Worm (Caenorhabditis elegans) whole organism, mixed stage, embryonic: ENCODE results near the gene pqn-70.

ENCODE experiments used
- M03D4.4 ChIP-seq: sonication (generic microtip); optimal IDR thresholded peaks from 2 replicates; lab custom pipeline; 2017; ENCODE audit warnings: mild to moderate bottlenecking, missing genetic modification characterization, missing compliant biosample characterization
- ceh-83 ChIP-seq: fragments of 200-800 bp; sonication (Bioruptor generic); optimal IDR thresholded peaks from 2 replicates; lab custom pipeline; 2018; ENCODE audit warnings: mild to moderate bottlenecking, missing genetic modification characterization, missing compliant biosample characterization
- cnd-1 ChIP-seq: fragments of 200-800 bp; sonication (Bioruptor generic); optimal IDR thresholded peaks from 2 replicates; lab custom pipeline; 2018; ENCODE audit warnings: mild to moderate bottlenecking, missing genetic modification characterization, missing compliant biosample characterization
- hlh-1 ChIP-seq: fragments of 150-350 bp; optimal IDR thresholded peaks from 2 replicates; lab custom pipeline; 2014; ENCODE audit warnings: missing biosample characterization, missing genetic modification reagents, missing genetic modification characterization
- lsy-2 ChIP-seq: fragments of 150-350 bp; optimal IDR thresholded peaks from 2 replicates; lab custom pipeline; 2014; ENCODE audit warnings: missing biosample characterization, missing genetic modification characterization
- sem-2 ChIP-seq: fragments of 200-800 bp; sonication (Bioruptor generic); optimal IDR thresholded peaks from 2 replicates; lab custom pipeline; 2018; ENCODE audit warnings: mild to moderate bottlenecking, missing genetic modification characterization, missing compliant biosample characterization
- snpc-4 ChIP-seq: fragments of 150-350 bp; optimal IDR thresholded peaks from 2 replicates; lab custom pipeline; 2014; ENCODE audit warnings: missing biosample characterization, missing genetic modification characterization

DNA sequence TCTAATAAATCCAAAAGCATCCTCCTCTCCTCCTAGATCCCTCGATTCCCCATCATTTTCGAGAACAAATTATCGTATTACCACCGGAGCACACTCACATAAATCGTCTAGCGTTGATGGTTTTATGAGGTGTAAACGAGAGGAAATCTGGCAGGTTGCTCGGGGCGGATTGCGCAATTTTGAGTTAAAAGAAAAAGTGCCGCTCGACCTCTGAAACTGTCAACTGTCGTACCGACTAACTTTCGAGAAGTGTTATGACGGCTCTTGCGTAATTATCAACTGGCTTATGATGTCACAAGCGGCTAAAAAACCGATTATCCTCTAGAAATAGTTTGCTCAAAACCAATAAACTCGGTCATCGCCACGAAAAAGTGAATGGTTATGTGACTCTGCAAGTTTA lies 22.0 kb downstream of the pqn-70 start:
- TF ChIP-seq sem-2 (GFP tag; lab: Kevin White, UChicago) (no peak), ceh-83 (GFP tag; lab: Kevin White, UChicago) (no peak), hlh-1 (tag; lab: Kevin White, UChicago) (no peak), M03D4.4 (no peak), cnd-1 (tag; lab: Kevin White, UChicago) (no peak), snpc-4 (tag; lab: Kevin White, UChicago) (no peak), lsy-2 (tag; lab: Kevin White, UChicago) (no peak)
